Fruit fly (Drosophila melanogaster) Kc167 (cell line): ENCODE results near the gene dpr11.

ENCODE experiments used
- Myc ChIP-seq: fragments of >200 bp; optimal IDR thresholded peaks from 2 replicates; lab custom pipeline; 2017; ENCODE audit warnings: missing external identifiers
- h ChIP-seq: fragments of >200 bp; optimal IDR thresholded peaks from 3 replicates; lab custom pipeline; 2018; ENCODE audit warnings: missing external identifiers
- insv ChIP-seq: fragments of >200 bp; optimal IDR thresholded peaks from 3 replicates; lab custom pipeline; 2018; ENCODE audit warnings: missing external identifiers

- TF ChIP-seq Myc (lab: Kevin White, UChicago) (no peak), h (lab: Kevin White, UChicago) (no peak), insv (lab: Kevin White, UChicago) (no peak)
Measured at dm6 chr3R:6629851-6630250, 36.7 kb upstream of the dpr11 start, which contains the start of gene sunz.
